Fruit fly (Drosophila melanogaster) whole organism, embryonic: ENCODE measurements around the gene kin17.
A peak's percentile ranks its signal among the peaks of the same experiment; 100 is the strongest.

ENCODE experiments used
- ATbp ChIP-seq: fragments of 200-800 bp; sonication (Bioruptor generic); optimal IDR thresholded peaks from 2 replicates; lab custom pipeline; 2017; ENCODE audit warnings: missing biosample characterization, mild to moderate bottlenecking, missing genetic modification characterization, missing genetic modification reagents
- Adf1 ChIP-seq: fragments of 200-800 bp; sonication (Bioruptor generic); IDR thresholded peaks from 2 replicates; pipeline ENCODE4 v1.3.6; 2022; ENCODE audit warnings: missing biosample characterization, missing genetic modification characterization
- Atf-2 ChIP-seq: fragments of 200-800 bp; sonication (Bioruptor generic); optimal IDR thresholded peaks from 2 replicates; lab custom pipeline; 2016; ENCODE audit warnings: missing biosample characterization, missing genetic modification characterization
- Bdp1 ChIP-seq: fragments of 200-800 bp; sonication (Bioruptor generic); optimal IDR thresholded peaks from 3 replicates; lab custom pipeline; 2016; ENCODE audit warnings: missing biosample characterization, missing genetic modification characterization
- CG10209 ChIP-seq: fragments of 200-800 bp; sonication (Bioruptor generic); optimal IDR thresholded peaks from 3 replicates; lab custom pipeline; 2017; ENCODE audit warnings: missing biosample characterization, mild to moderate bottlenecking, missing genetic modification characterization, missing genetic modification reagents
- CG10565 ChIP-seq: fragments of 200-800 bp; sonication (Bioruptor generic); optimal IDR thresholded peaks from 3 replicates; lab custom pipeline; 2016; ENCODE audit warnings: missing biosample characterization, mild to moderate bottlenecking, missing genetic modification characterization
- CG10654 ChIP-seq: fragments of 200-800 bp; sonication (Bioruptor generic); optimal IDR thresholded peaks from 2 replicates; lab custom pipeline; 2016; ENCODE audit warnings: missing biosample characterization, missing genetic modification characterization
- CG11398 ChIP-seq: fragments of 200-800 bp; sonication (Bioruptor generic); optimal IDR thresholded peaks from 2 replicates; lab custom pipeline; 2016; ENCODE audit warnings: missing biosample characterization, missing genetic modification characterization
- CG15269 ChIP-seq: fragments of 200-800 bp; sonication (Bioruptor generic); optimal IDR thresholded peaks from 2 replicates; lab custom pipeline; 2018; ENCODE audit warnings: missing biosample characterization, mild to moderate bottlenecking, missing genetic modification characterization, moderate library complexity
- CG16815 ChIP-seq: fragments of 200-800 bp; sonication (Bioruptor generic); optimal IDR thresholded peaks from 3 replicates; lab custom pipeline; 2017; ENCODE audit warnings: missing biosample characterization, mild to moderate bottlenecking, missing genetic modification characterization
- CG18476 ChIP-seq: fragments of 200-800 bp; sonication (Bioruptor generic); optimal IDR thresholded peaks from 2 replicates; lab custom pipeline; 2016; ENCODE audit warnings: missing biosample characterization, mild to moderate bottlenecking, missing genetic modification characterization
- CG2120 ChIP-seq: fragments of 200-800 bp; sonication (Bioruptor generic); optimal IDR thresholded peaks from 3 replicates; lab custom pipeline; 2016; ENCODE audit warnings: missing biosample characterization, missing genetic modification characterization
- CG2199 ChIP-seq: fragments of 200-800 bp; sonication (Bioruptor generic); IDR thresholded peaks from 3 replicates; pipeline ENCODE4 v1.3.6; 2022; ENCODE audit warnings: missing biosample characterization, missing genetic modification characterization
- CG31224 ChIP-seq: fragments of 200-800 bp; sonication (Bioruptor generic); IDR thresholded peaks from 2 replicates; pipeline ENCODE4 v1.3.6; 2022; ENCODE audit warnings: missing biosample characterization, missing genetic modification characterization
- CG3407 ChIP-seq: fragments of 200-800 bp; sonication (Bioruptor generic); optimal IDR thresholded peaks from 2 replicates; lab custom pipeline; 2018; ENCODE audit warnings: missing biosample characterization, mild to moderate bottlenecking, missing genetic modification characterization
- CG34422 ChIP-seq: fragments of 200-800 bp; sonication (Bioruptor generic); IDR thresholded peaks from 3 replicates; pipeline ENCODE4 v1.3.6; 2022; ENCODE audit warnings: missing biosample characterization, missing genetic modification characterization
- CG6765 ChIP-seq: fragments of 200-800 bp; sonication (Bioruptor generic); optimal IDR thresholded peaks from 3 replicates; lab custom pipeline; 2017; ENCODE audit warnings: missing biosample characterization, mild to moderate bottlenecking, missing genetic modification characterization
- CHES-1-like ChIP-seq: fragments of 200-800 bp; sonication (Bioruptor generic); optimal IDR thresholded peaks from 2 replicates; lab custom pipeline; 2016; ENCODE audit warnings: missing biosample characterization, missing genetic modification characterization
- Dek ChIP-seq: fragments of 200-800 bp; sonication (Bioruptor generic); optimal IDR thresholded peaks from 3 replicates; lab custom pipeline; 2019; ENCODE audit warnings: missing biosample characterization, mild to moderate bottlenecking, missing genetic modification characterization, moderate library complexity
- E2f1 ChIP-seq: fragments of 200-800 bp; sonication (Bioruptor generic); IDR thresholded peaks from 2 replicates; pipeline ENCODE4 v1.3.6; 2022; ENCODE audit warnings: missing biosample characterization, missing genetic modification characterization
- Fer3 ChIP-seq: fragments of 200-800 bp; sonication (Bioruptor generic); optimal IDR thresholded peaks from 2 replicates; lab custom pipeline; 2018; ENCODE audit warnings: missing biosample characterization, mild to moderate bottlenecking, missing genetic modification characterization, moderate library complexity
- GATAe ChIP-seq: fragments of 200-800 bp; sonication (Bioruptor generic); conservative IDR thresholded peaks from 2 replicates; pipeline ENCODE4 v1.3.6; 2022; ENCODE audit warnings: missing biosample characterization, missing genetic modification characterization
- HLHmδ ChIP-seq: fragments of 200-800 bp; sonication (Bioruptor generic); optimal IDR thresholded peaks from 2 replicates; lab custom pipeline; 2018; ENCODE audit warnings: missing biosample characterization, mild to moderate bottlenecking, missing genetic modification characterization, moderate library complexity
- Lhr ChIP-seq: fragments of 200-800 bp; sonication (Bioruptor generic); optimal IDR thresholded peaks from 3 replicates; lab custom pipeline; 2017; ENCODE audit warnings: mild to moderate bottlenecking, missing biosample characterization, missing genetic modification reagents, missing genetic modification characterization
- NFAT ChIP-seq: fragments of 200-800 bp; sonication (Bioruptor generic); IDR thresholded peaks from 2 replicates; pipeline ENCODE4 v1.3.6; 2022; ENCODE audit warnings: missing biosample characterization, missing genetic modification characterization
- Oli ChIP-seq: fragments of 200-800 bp; sonication (Bioruptor generic); optimal IDR thresholded peaks from 2 replicates; lab custom pipeline; 2018; ENCODE audit warnings: missing biosample characterization, mild to moderate bottlenecking, missing genetic modification characterization, moderate library complexity
- Optix ChIP-seq: fragments of 200-800 bp; sonication (Bioruptor generic); IDR thresholded peaks from 3 replicates; pipeline ENCODE4 v1.3.6; 2022; ENCODE audit warnings: missing biosample characterization, missing genetic modification characterization
- Pdp1 ChIP-seq, 2 experiments: fragments of 200-800 bp; sonication (Bioruptor generic); optimal IDR thresholded peaks; 3 replicates each; lab custom pipeline; 2016; ENCODE audit warnings: missing biosample characterization in 2 of 2, missing genetic modification characterization in 2 of 2, mild to moderate bottlenecking in 1 of 2, moderate library complexity in 1 of 2
- Rfx ChIP-seq: fragments of 200-800 bp; sonication (Bioruptor generic); IDR thresholded peaks from 2 replicates; pipeline ENCODE4 v1.3.6; 2022; ENCODE audit warnings: missing biosample characterization, missing genetic modification characterization
- Sox100B ChIP-seq: fragments of 200-800 bp; sonication (Bioruptor generic); optimal IDR thresholded peaks from 3 replicates; lab custom pipeline; 2018; ENCODE audit warnings: missing biosample characterization, mild to moderate bottlenecking, missing genetic modification characterization
- Usf ChIP-seq: fragments of 200-800 bp; sonication (Bioruptor generic); optimal IDR thresholded peaks from 2 replicates; lab custom pipeline; 2017; ENCODE audit warnings: missing genotype, missing biosample characterization, missing genetic modification characterization
- ab ChIP-seq: fragments of 200-800 bp; sonication (Bioruptor generic); optimal IDR thresholded peaks from 2 replicates; lab custom pipeline; 2016; ENCODE audit warnings: missing biosample characterization, missing genetic modification characterization
- ac ChIP-seq: fragments of 200-800 bp; sonication (Bioruptor generic); optimal IDR thresholded peaks from 3 replicates; lab custom pipeline; 2017; ENCODE audit warnings: missing biosample characterization, mild to moderate bottlenecking, missing genetic modification characterization
- bowl ChIP-seq: fragments of 200-800 bp; sonication (Bioruptor generic); IDR thresholded peaks from 2 replicates; pipeline ENCODE4 v1.3.6; 2022; ENCODE audit warnings: missing biosample characterization, missing genetic modification characterization
- dan ChIP-seq: fragments of 200-800 bp; sonication (Bioruptor generic); IDR thresholded peaks from 2 replicates; pipeline ENCODE4 v1.3.6; 2022; ENCODE audit warnings: missing biosample characterization, missing genetic modification characterization
- esg ChIP-seq: fragments of 200-800 bp; sonication (Bioruptor generic); conservative IDR thresholded peaks from 2 replicates; pipeline ENCODE4 v1.3.6; 2022; ENCODE audit warnings: missing biosample characterization, missing genetic modification characterization
- fd64A ChIP-seq: fragments of 200-800 bp; sonication (Bioruptor generic); optimal IDR thresholded peaks from 3 replicates; lab custom pipeline; 2018; ENCODE audit warnings: missing biosample characterization, mild to moderate bottlenecking, missing genetic modification characterization
- gce ChIP-seq: fragments of 200-800 bp; sonication (Bioruptor generic); IDR thresholded peaks from 3 replicates; pipeline ENCODE4 v1.3.6; 2022; ENCODE audit warnings: missing biosample characterization, missing genetic modification characterization
- gt ChIP-seq: fragments of 200-800 bp; sonication (Bioruptor generic); IDR thresholded peaks from 2 replicates; pipeline ENCODE4 v1.3.6; 2022; ENCODE audit warnings: missing biosample characterization, missing genetic modification characterization
- hbn ChIP-seq: fragments of 200-800 bp; sonication (Bioruptor generic); IDR thresholded peaks from 2 replicates; pipeline ENCODE4 v1.3.6; 2022; ENCODE audit warnings: missing biosample characterization, missing genetic modification characterization; ENCODE audit not compliant: partially characterized antibody
- kay ChIP-seq: fragments of 200-800 bp; sonication (Bioruptor generic); optimal IDR thresholded peaks from 2 replicates; lab custom pipeline; 2016; ENCODE audit warnings: missing biosample characterization, missing genetic modification characterization
- klu ChIP-seq: fragments of 200-800 bp; sonication (Bioruptor generic); IDR thresholded peaks from 2 replicates; pipeline ENCODE4 v1.3.6; 2022; ENCODE audit warnings: missing biosample characterization, missing genetic modification characterization
- knrl ChIP-seq: fragments of 200-800 bp; sonication (Bioruptor generic); IDR thresholded peaks from 3 replicates; pipeline ENCODE4 v1.3.6; 2022; ENCODE audit warnings: missing biosample characterization, missing genetic modification characterization; ENCODE audit not compliant: partially characterized antibody
- oc ChIP-seq: fragments of 200-800 bp; sonication (Bioruptor generic); optimal IDR thresholded peaks from 2 replicates; lab custom pipeline; 2018; ENCODE audit warnings: missing biosample characterization, mild to moderate bottlenecking, missing genetic modification characterization, moderate library complexity
- p53 ChIP-seq: fragments of 200-800 bp; sonication (Bioruptor generic); optimal IDR thresholded peaks from 2 replicates; lab custom pipeline; 2016; ENCODE audit warnings: missing biosample characterization, missing genetic modification characterization
- pita ChIP-seq: fragments of 200-800 bp; sonication (Bioruptor generic); optimal IDR thresholded peaks from 2 replicates; lab custom pipeline; 2017; ENCODE audit warnings: missing biosample characterization, mild to moderate bottlenecking, missing genetic modification characterization
- row ChIP-seq: fragments of 200-800 bp; sonication (Bioruptor generic); IDR thresholded peaks from 3 replicates; pipeline ENCODE4 v1.3.6; 2022; ENCODE audit warnings: missing biosample characterization, missing genetic modification characterization
- sim ChIP-seq: fragments of 200-800 bp; sonication (Bioruptor generic); IDR thresholded peaks from 2 replicates; pipeline ENCODE4 v1.3.6; 2022; ENCODE audit warnings: missing biosample characterization, missing genetic modification characterization
- sob ChIP-seq: fragments of 200-800 bp; sonication (Bioruptor generic); IDR thresholded peaks from 2 replicates; pipeline ENCODE4 v1.3.6; 2022; ENCODE audit warnings: missing biosample characterization, missing genetic modification characterization
- ssp ChIP-seq: fragments of 200-800 bp; sonication (Bioruptor generic); IDR thresholded peaks from 2 replicates; pipeline ENCODE4 v1.3.6; 2022; ENCODE audit warnings: missing biosample characterization, missing genetic modification characterization
- tx ChIP-seq: fragments of 200-800 bp; sonication (Bioruptor generic); optimal IDR thresholded peaks from 2 replicates; lab custom pipeline; 2016; ENCODE audit warnings: missing biosample characterization, missing genetic modification characterization
- unpg ChIP-seq: fragments of 200-800 bp; sonication (Bioruptor generic); optimal IDR thresholded peaks from 3 replicates; lab custom pipeline; 2018; ENCODE audit warnings: missing biosample characterization, mild to moderate bottlenecking, missing genetic modification characterization, moderate library complexity

The kin17 gene

DNA sequence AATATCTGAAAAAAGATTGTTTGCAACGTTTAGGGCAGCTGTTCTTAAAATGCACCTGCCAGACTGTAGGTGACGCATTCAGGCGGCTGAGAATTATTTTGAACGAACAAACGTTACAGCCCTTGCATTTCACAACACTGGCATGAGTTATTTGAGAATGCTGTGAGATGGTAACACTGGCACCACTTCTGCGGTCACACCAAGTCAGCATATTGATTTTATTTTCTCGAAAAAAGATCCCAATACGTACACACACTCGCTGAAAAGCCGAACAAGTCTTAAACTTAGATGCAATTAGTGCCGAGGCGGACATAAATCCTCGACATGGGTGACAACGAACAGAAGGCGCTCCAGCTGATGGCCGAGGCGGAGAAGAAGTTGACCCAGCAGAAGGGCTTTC lies 43.1 kb upstream of the kin17 start, which contains the start of gene alphaSnap (continued):
- TF ChIP-seq ssp (GFP tag; lab: Robert Waterston, UW) (no peak), hbn (GFP tag; lab: Robert Waterston, UW) (peak; percentile 46; the same call in 1 of the 2 replicates), row (peak; percentile 34; the same call in 1 of the 3 replicates), sob (peak; percentile 8; the same call in 1 of the 2 replicates), CG2120 (GFP tag; lab: Kevin White, UChicago) (peak; percentile 50), gce (GFP tag; lab: Robert Waterston, UW) (no peak), Bdp1 (GFP tag; lab: Kevin White, UChicago) (peak; percentile 6), CG3407 (peak; percentile 38), Dek (no peak), Oli (no peak), CG31224 (GFP tag; lab: Robert Waterston, UW) (no peak), CG15269 (no peak), knrl (GFP tag; lab: Robert Waterston, UW) (peak; percentile 30; the same call in 1 of the 3 replicates), Atf-2 (GFP tag; lab: Kevin White, UChicago) (no peak), Optix (GFP tag; lab: Robert Waterston, UW) (0 out of 3 replicates have a peak, but pooled peaks have one; percentile 6), E2f1 (GFP tag; lab: Robert Waterston, UW) (no peak), Fer3 (no peak), CG11398 (no peak), ab (no peak), NFAT (GFP tag; lab: Robert Waterston, UW) (no peak), Lhr (GFP tag; lab: Kevin White, UChicago) (peak; percentile 80), kay (GFP tag; lab: Kevin White, UChicago) (peak; percentile 76), CG16815 (no peak), HLHmδ (GFP tag; lab: Kevin White, UChicago) (no peak), unpg (GFP tag; lab: Kevin White, UChicago) (no peak), sim (no peak), pita (GFP tag; lab: Kevin White, UChicago) (no peak), Sox100B (GFP tag; lab: Kevin White, UChicago) (no peak), CG2199 (GFP tag; lab: Robert Waterston, UW) (no peak), GATAe (GFP tag; lab: Robert Waterston, UW) (no peak), gt (GFP tag; lab: Robert Waterston, UW) (no peak), CG18476 (GFP tag; lab: Kevin White, UChicago) (no peak), Usf (GFP tag; lab: Kevin White, UChicago) (no peak), p53 (no peak), Rfx (GFP tag; lab: Robert Waterston, UW) (peak; percentile 61), CG10654 (no peak), dan (GFP tag; lab: Robert Waterston, UW) (no peak), CHES-1-like (GFP tag; lab: Kevin White, UChicago) (peak; percentile 18), CG10209 (peak; percentile 19), klu (GFP tag; lab: Robert Waterston, UW) (no peak), CG6765 (GFP tag; lab: Kevin White, UChicago) (no peak), CG34422 (GFP tag; lab: Robert Waterston, UW) (peak; percentile 32; the same call in 1 of the 3 replicates), oc (tag; lab: Kevin White, UChicago) (no peak), tx (GFP tag; lab: Kevin White, UChicago) (peak; percentile 13), CG10565 (no peak), Pdp1 (GFP tag; optimal IDR thresholded peaks at IDR 0.05; lab: Kevin White, UChicago) (peak in 1 of 2 experiments; percentile 55), Adf1 (GFP tag; lab: Robert Waterston, UW) (0 out of 2 replicates have a peak, but pooled peaks have one; percentile 6), ATbp (no peak), esg (no peak), fd64A (GFP tag; lab: Kevin White, UChicago) (no peak), bowl (GFP tag; lab: Robert Waterston, UW) (no peak), ac (GFP tag; lab: Kevin White, UChicago) (peak; percentile 68)
